In the genomic region with DNA sequence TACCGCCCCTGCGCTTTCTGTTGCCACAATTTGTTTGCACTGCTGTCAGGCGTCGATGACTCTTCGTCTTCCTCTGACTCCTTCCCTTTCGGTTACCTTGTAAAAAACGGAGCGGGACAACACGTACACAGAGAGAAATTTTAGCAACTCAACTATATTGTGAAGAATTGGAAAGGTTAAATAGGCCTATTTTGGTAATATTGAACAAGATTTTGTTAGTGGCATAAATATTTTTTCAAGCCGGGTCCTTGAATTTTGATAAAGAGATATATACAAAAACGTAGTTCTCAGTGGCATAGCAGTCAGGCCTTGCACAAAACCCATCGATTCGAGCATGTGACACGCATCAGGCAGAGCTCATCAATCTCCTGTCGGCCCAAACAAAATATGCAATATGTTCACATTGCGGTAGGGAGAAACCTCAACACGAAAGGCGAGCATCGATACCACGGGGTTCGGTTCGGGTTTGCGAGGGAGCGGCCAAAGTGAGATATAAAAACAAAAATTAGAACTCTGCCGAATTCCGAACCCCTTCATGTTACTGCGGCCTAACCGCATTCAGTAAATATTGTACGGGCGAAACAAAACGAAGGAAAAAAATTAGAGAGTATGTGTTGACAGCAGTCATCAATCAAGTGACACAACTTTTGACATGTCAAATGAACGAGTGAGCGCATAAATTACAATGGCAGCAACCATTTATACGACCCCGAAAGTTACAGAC, we compare ENCODE assay signal across 1 fruit fly cellular context.
A peak's percentile ranks its signal among the peaks of the same experiment; 100 is the strongest.
TF ChIP-seq lines count a peak whose summit lies in the region.

No protein-coding gene starts in this region.

TF ChIP-seq in whole organism, embryonic, 481 proteins besides CTCF, POLR2A, EP300 and RAD21 (continued from another document and continues in another):
- TF ChIP-seq CG1602 (GFP tag; optimal IDR thresholded peaks at IDR 0.05; lab: Kevin White, UChicago) (peak; percentile 73), Ssrp (tag; optimal IDR thresholded peaks at IDR 0.05; lab: Kevin White, UChicago) (peak; percentile 57), onecut (GFP tag; IDR thresholded peaks at IDR 0.05; lab: Robert Waterston, UW) (peak; percentile 70), CG3163 (GFP tag; optimal IDR thresholded peaks at IDR 0.05; lab: Kevin White, UChicago) (peak; percentile 12), nmo (GFP tag; optimal IDR thresholded peaks at IDR 0.05; lab: Kevin White, UChicago) (peak; percentile 83), btn (GFP tag; optimal IDR thresholded peaks at IDR 0.05; lab: Kevin White, UChicago) (peak; percentile 74), CG1024 (GFP tag; IDR thresholded peaks at IDR 0.05; lab: Robert Waterston, UW) (peak; percentile 61), CG30020 (tag; optimal IDR thresholded peaks at IDR 0.05; lab: Kevin White, UChicago) (peak; percentile 49), CG4360 (GFP tag; IDR thresholded peaks at IDR 0.05; lab: Robert Waterston, UW) (peak; percentile 45; the same call in 1 of the 2 replicates), CG3838 (GFP tag; optimal IDR thresholded peaks at IDR 0.05; lab: Kevin White, UChicago) (no peak), ab (GFP tag; optimal IDR thresholded peaks at IDR 0.05; lab: Kevin White, UChicago) (no peak), abd-A (tag; optimal IDR thresholded peaks at IDR 0.05; lab: Kevin White, UChicago) (no peak), chinmo (GFP tag; IDR thresholded peaks at IDR 0.05; lab: Robert Waterston, UW; ENCODE audit: partially characterized antibody) (no peak), CG13296 (GFP tag; optimal IDR thresholded peaks at IDR 0.05; lab: Kevin White, UChicago) (no peak), CG9609 (GFP tag; optimal IDR thresholded peaks at IDR 0.05; lab: Kevin White, UChicago) (peak; percentile 46), wek (GFP tag; optimal IDR thresholded peaks at IDR 0.05; lab: Kevin White, UChicago) (peak; percentile 19), CG12236 (GFP tag; optimal IDR thresholded peaks at IDR 0.05; lab: Kevin White, UChicago) (peak; percentile 49), sna (GFP tag; IDR thresholded peaks at IDR 0.05; lab: Robert Waterston, UW; ENCODE audit: partially characterized antibody) (no peak), gem (tag; optimal IDR thresholded peaks at IDR 0.05; lab: Kevin White, UChicago) (peak; percentile 74), Mad (GFP tag; optimal IDR thresholded peaks at IDR 0.05; lab: Kevin White, UChicago) (peak; percentile 51), CG17829 (tag; optimal IDR thresholded peaks at IDR 0.05; lab: Kevin White, UChicago) (peak; percentile 90), CG15073 (GFP tag; optimal IDR thresholded peaks at IDR 0.05; lab: Kevin White, UChicago) (peak; percentile 3), CG34422 (GFP tag; IDR thresholded peaks at IDR 0.05; lab: Robert Waterston, UW) (peak; percentile 73; the same call in 2 of the 3 replicates), CG9932 (GFP tag; IDR thresholded peaks at IDR 0.05; lab: Robert Waterston, UW) (peak; percentile 40), CG12155 (GFP tag; optimal IDR thresholded peaks at IDR 0.05; lab: Kevin White, UChicago) (peak; percentile 20), YL-1 (GFP tag; optimal IDR thresholded peaks at IDR 0.05; lab: Kevin White, UChicago) (no peak), Dip2 (GFP tag; IDR thresholded peaks at IDR 0.05; lab: Robert Waterston, UW) (no peak), luna (GFP tag; optimal IDR thresholded peaks at IDR 0.05; lab: Kevin White, UChicago) (no peak), cwo (GFP tag; optimal IDR thresholded peaks at IDR 0.05; lab: Kevin White, UChicago) (peak; percentile 48), Doc2 (GFP tag; IDR thresholded peaks at IDR 0.05; lab: Robert Waterston, UW) (no peak), ATbp (GFP tag; optimal IDR thresholded peaks at IDR 0.05; lab: Kevin White, UChicago) (peak; percentile 8), Ptx1 (GFP tag; IDR thresholded peaks at IDR 0.05; lab: Robert Waterston, UW) (peak; percentile 55), CG15011 (GFP tag; optimal IDR thresholded peaks at IDR 0.05; lab: Kevin White, UChicago) (peak; percentile 35), Stat92E (GFP tag; optimal IDR thresholded peaks at IDR 0.05; lab: Kevin White, UChicago) (peak in 1 of 3 experiments; percentile 81), CG2875 (GFP tag; optimal IDR thresholded peaks at IDR 0.05; lab: Kevin White, UChicago) (peak; percentile 33), Ravus (GFP tag; IDR thresholded peaks at IDR 0.05; lab: Robert Waterston, UW) (peak; percentile 7; the same call in 1 of the 2 replicates), HmgD (GFP tag; optimal IDR thresholded peaks at IDR 0.05; lab: Kevin White, UChicago) (no peak), Nf-YC (tag; optimal IDR thresholded peaks at IDR 0.05; lab: Kevin White, UChicago) (no peak), HLH54F (GFP tag; optimal IDR thresholded peaks at IDR 0.05; lab: Kevin White, UChicago) (peak; percentile 50), PHDP (tag; optimal IDR thresholded peaks at IDR 0.05; lab: Kevin White, UChicago) (peak; percentile 35), fu2 (GFP tag; optimal IDR thresholded peaks at IDR 0.05; lab: Kevin White, UChicago) (peak; percentile 0), CG18476 (GFP tag; optimal IDR thresholded peaks at IDR 0.05; lab: Kevin White, UChicago) (peak; percentile 56), CG18764 (GFP tag; optimal IDR thresholded peaks at IDR 0.05; lab: Kevin White, UChicago) (peak; percentile 77), B-H1 (GFP tag; IDR thresholded peaks at IDR 0.05; lab: Robert Waterston, UW) (no peak; the same call in 2 of the 3 replicates), fd3F (GFP tag; optimal IDR thresholded peaks at IDR 0.05; lab: Kevin White, UChicago) (no peak), gt (GFP tag; IDR thresholded peaks at IDR 0.05; lab: Robert Waterston, UW) (peak; percentile 57), Dll (GFP tag; IDR thresholded peaks at IDR 0.05; lab: Robert Waterston, UW; ENCODE audit: partially characterized antibody) (no peak), wdn (GFP tag; IDR thresholded peaks at IDR 0.05; lab: Robert Waterston, UW) (no peak), Lim3 (GFP tag; IDR thresholded peaks at IDR 0.05; lab: Robert Waterston, UW) (0 out of 2 replicates have a peak, but pooled peaks have one; percentile 28), CG11723 (GFP tag; optimal IDR thresholded peaks at IDR 0.05; lab: Kevin White, UChicago) (peak; percentile 41), CG14441 (GFP tag; IDR thresholded peaks at IDR 0.05; lab: Robert Waterston, UW) (peak; percentile 67), Tbp (GFP tag; optimal IDR thresholded peaks at IDR 0.05; lab: Kevin White, UChicago) (no peak), CG4730 (GFP tag; IDR thresholded peaks at IDR 0.05; lab: Robert Waterston, UW) (peak; percentile 60; the same call in 1 of the 2 replicates), hkb (optimal IDR thresholded peaks at IDR 0.05; lab: Kevin White, UChicago) (no peak), hkb (GFP tag; IDR thresholded peaks at IDR 0.05; lab: Robert Waterston, UW) (peak; percentile 76), kay (GFP tag; optimal IDR thresholded peaks at IDR 0.05; lab: Kevin White, UChicago) (no peak), CG13624 (GFP tag; optimal IDR thresholded peaks at IDR 0.05; lab: Kevin White, UChicago) (peak; percentile 65), CkIIα-i1 (GFP tag; IDR thresholded peaks at IDR 0.05; lab: Robert Waterston, UW) (no peak), pzg (GFP tag; optimal IDR thresholded peaks at IDR 0.05; lab: Kevin White, UChicago) (no peak), CG33557 (GFP tag; optimal IDR thresholded peaks at IDR 0.05; lab: Kevin White, UChicago) (peak; percentile 70), Med (GFP tag; lab: Kevin White, UChicago) (peak; percentile 94), Lpt (GFP tag; optimal IDR thresholded peaks at IDR 0.05; lab: Kevin White, UChicago) (no peak), jumu (GFP tag; optimal IDR thresholded peaks at IDR 0.05; lab: Kevin White, UChicago) (peak; percentile 84), her (GFP tag; optimal IDR thresholded peaks at IDR 0.05; lab: Kevin White, UChicago) (peak; percentile 40), CG12391 (tag; optimal IDR thresholded peaks at IDR 0.05; lab: Kevin White, UChicago) (peak; percentile 67), HmgZ (tag; optimal IDR thresholded peaks at IDR 0.05; lab: Kevin White, UChicago) (peak; percentile 23), CG6254 (GFP tag; optimal IDR thresholded peaks at IDR 0.05; lab: Kevin White, UChicago) (peak; percentile 75), bab2 (GFP tag; optimal IDR thresholded peaks at IDR 0.05; lab: Kevin White, UChicago) (peak; percentile 53), zfh1 (GFP tag; IDR thresholded peaks at IDR 0.05; lab: Robert Waterston, UW) (peak; percentile 90), CG13123 (GFP tag; optimal IDR thresholded peaks at IDR 0.05; lab: Kevin White, UChicago) (peak; percentile 38), CG9215 (GFP tag; IDR thresholded peaks at IDR 0.05; lab: Robert Waterston, UW) (peak; percentile 57), CG17186 (GFP tag; optimal IDR thresholded peaks at IDR 0.05; lab: Kevin White, UChicago) (peak; percentile 25), CHES-1-like (GFP tag; optimal IDR thresholded peaks at IDR 0.05; lab: Kevin White, UChicago) (peak; percentile 72), lmd (GFP tag; IDR thresholded peaks at IDR 0.05; lab: Robert Waterston, UW) (peak; percentile 57), Chrac-16 (GFP tag; optimal IDR thresholded peaks at IDR 0.05; lab: Kevin White, UChicago) (peak; percentile 57), repo (GFP tag; optimal IDR thresholded peaks at IDR 0.05; lab: Kevin White, UChicago) (peak; percentile 67), CG1832 (GFP tag; optimal IDR thresholded peaks at IDR 0.05; lab: Kevin White, UChicago) (no peak), dan (GFP tag; IDR thresholded peaks at IDR 0.05; lab: Robert Waterston, UW) (no peak; the same call in 1 of the 2 replicates), Six4 (GFP tag; optimal IDR thresholded peaks at IDR 0.05; lab: Kevin White, UChicago) (peak; percentile 70), da (GFP tag; optimal IDR thresholded peaks at IDR 0.05; lab: Kevin White, UChicago) (no peak), CG9817 (tag; optimal IDR thresholded peaks at IDR 0.05; lab: Kevin White, UChicago) (peak; percentile 43), Pdp1 (GFP tag; optimal IDR thresholded peaks at IDR 0.05; lab: Kevin White, UChicago) (peak; percentile 69 to 79), CG8478 (optimal IDR thresholded peaks at IDR 0.05; lab: Kevin White, UChicago) (no peak), CG18011 (GFP tag; optimal IDR thresholded peaks at IDR 0.05; lab: Kevin White, UChicago) (peak; percentile 12), Bteb2 (GFP tag; optimal IDR thresholded peaks at IDR 0.05; lab: Kevin White, UChicago) (no peak), Ets97D (GFP tag; optimal IDR thresholded peaks at IDR 0.05; lab: Kevin White, UChicago) (peak; percentile 42), bbx (GFP tag; IDR thresholded peaks at IDR 0.05; lab: Robert Waterston, UW; ENCODE audit: partially characterized antibody) (no peak), CG10209 (GFP tag; optimal IDR thresholded peaks at IDR 0.05; lab: Kevin White, UChicago) (peak; percentile 64), Neu2 (GFP tag; optimal IDR thresholded peaks at IDR 0.05; lab: Kevin White, UChicago; ENCODE audit: borderline replicate concordance) (peak; percentile 78), Usf (GFP tag; optimal IDR thresholded peaks at IDR 0.05; lab: Kevin White, UChicago) (peak; percentile 71), CG11560 (tag; IDR thresholded peaks at IDR 0.05; lab: Robert Waterston, UW) (no peak), Hr3 (GFP tag; optimal IDR thresholded peaks at IDR 0.05; lab: Kevin White, UChicago) (peak; percentile 54), toy (GFP tag; IDR thresholded peaks at IDR 0.05; lab: Robert Waterston, UW) (0 out of 2 replicates have a peak, but pooled peaks have one; percentile 17), CG34376 (GFP tag; optimal IDR thresholded peaks at IDR 0.05; lab: Kevin White, UChicago) (no peak), CG10274 (GFP tag; optimal IDR thresholded peaks at IDR 0.05; lab: Kevin White, UChicago) (peak; percentile 46), Atf3 (GFP tag; optimal IDR thresholded peaks at IDR 0.05; lab: Kevin White, UChicago) (peak; percentile 54), sens (GFP tag; lab: Kevin White, UChicago) (peak; percentile 99), CG18262 (tag; optimal IDR thresholded peaks at IDR 0.05; lab: Kevin White, UChicago) (peak; percentile 90), fd102C (GFP tag; optimal IDR thresholded peaks at IDR 0.05; lab: Kevin White, UChicago) (peak; percentile 63), odd (GFP tag; optimal IDR thresholded peaks at IDR 0.05; lab: Kevin White, UChicago) (no peak), nom (GFP tag; optimal IDR thresholded peaks at IDR 0.05; lab: Kevin White, UChicago) (peak; percentile 69), knrl (GFP tag; IDR thresholded peaks at IDR 0.05; lab: Robert Waterston, UW; ENCODE audit: partially characterized antibody) (no peak), gcm (GFP tag; optimal IDR thresholded peaks at IDR 0.05; lab: Kevin White, UChicago) (peak; percentile 36), CG11504 (tag; optimal IDR thresholded peaks at IDR 0.05; lab: Kevin White, UChicago) (peak; percentile 64), CG7556 (GFP tag; optimal IDR thresholded peaks at IDR 0.05; lab: Kevin White, UChicago) (peak; percentile 71), Mes4 (GFP tag; optimal IDR thresholded peaks at IDR 0.05; lab: Kevin White, UChicago) (peak; percentile 49), kni (GFP tag; optimal IDR thresholded peaks at IDR 0.05; lab: Kevin White, UChicago) (peak; percentile 20), CG10979 (tag; optimal IDR thresholded peaks at IDR 0.05; lab: Kevin White, UChicago) (peak; percentile 87), gsb (GFP tag; IDR thresholded peaks at IDR 0.05; lab: Robert Waterston, UW) (no peak), CG31441 (GFP tag; IDR thresholded peaks at IDR 0.05; lab: Robert Waterston, UW) (peak; percentile 79), CG10147 (GFP tag; optimal IDR thresholded peaks at IDR 0.05; lab: Kevin White, UChicago) (peak; percentile 39), fd96Cb (tag; optimal IDR thresholded peaks at IDR 0.05; lab: Kevin White, UChicago) (peak; percentile 81), CG14050 (GFP tag; IDR thresholded peaks at IDR 0.05; lab: Robert Waterston, UW) (peak; percentile 48; the same call in 1 of the 3 replicates), al (GFP tag; IDR thresholded peaks at IDR 0.05; lab: Robert Waterston, UW) (no peak), pum (GFP tag; optimal IDR thresholded peaks at IDR 0.05; lab: Kevin White, UChicago) (peak; percentile 85), CG8359 (GFP tag; optimal IDR thresholded peaks at IDR 0.05; lab: Kevin White, UChicago; ENCODE audit: borderline replicate concordance) (peak; percentile 55), CG8089 (GFP tag; optimal IDR thresholded peaks at IDR 0.05; lab: Kevin White, UChicago) (peak; percentile 62), pb (GFP tag; optimal IDR thresholded peaks at IDR 0.05; lab: Kevin White, UChicago) (peak; percentile 64), bsh (GFP tag; optimal IDR thresholded peaks at IDR 0.05; lab: Kevin White, UChicago) (peak in 1 of 2 experiments; percentile 64), CG10462 (GFP tag; optimal IDR thresholded peaks at IDR 0.05; lab: Kevin White, UChicago) (peak; percentile 62), cas (GFP tag; IDR thresholded peaks at IDR 0.05; lab: Robert Waterston, UW) (no peak), Xrp1 (GFP tag; IDR thresholded peaks at IDR 0.05; lab: Robert Waterston, UW) (peak; percentile 93)
